Fruit fly (Drosophila melanogaster): ENCODE data around the gene hec.

Gene hec

DNA sequence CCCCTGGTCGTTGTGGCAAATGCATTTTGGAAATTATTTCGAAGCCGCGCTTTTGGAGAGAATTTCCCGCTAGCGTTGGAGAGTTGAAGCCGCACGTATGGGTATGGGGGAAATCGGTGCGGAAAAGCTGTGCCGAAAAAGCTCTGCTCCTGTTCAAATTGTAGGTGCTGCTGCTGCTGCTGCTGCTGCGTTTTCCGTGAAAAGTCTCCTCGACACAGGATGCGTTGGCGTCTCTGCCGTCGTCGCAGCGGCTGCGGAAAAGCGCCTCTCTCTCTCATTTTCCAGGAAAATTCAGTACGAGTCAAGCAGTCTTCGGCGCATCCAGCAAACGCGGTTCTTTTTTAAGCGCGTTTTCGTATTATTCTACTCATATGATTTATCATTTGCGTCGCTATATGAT is 40.1 kb downstream of the hec start, which contains the start of gene fne:
Gene fne, plus strand, starts transcription at position 301 of the 400 bp plus-strand sequence.
- peak; percentile 12; the same call in 1 of the 2 replicates for TF ChIP-seq CG16779 (GFP tag; IDR thresholded peaks at IDR 0.05)
- no peak for TF ChIP-seq prd (optimal IDR thresholded peaks at IDR 0.05)
- no peak for TF ChIP-seq prd (GFP tag; IDR thresholded peaks at IDR 0.05)
- TF ChIP-seq Adf1 (GFP tag; IDR thresholded peaks at IDR 0.05): peak; percentile 54; the same call in 1 of the 2 replicates

DNA sequence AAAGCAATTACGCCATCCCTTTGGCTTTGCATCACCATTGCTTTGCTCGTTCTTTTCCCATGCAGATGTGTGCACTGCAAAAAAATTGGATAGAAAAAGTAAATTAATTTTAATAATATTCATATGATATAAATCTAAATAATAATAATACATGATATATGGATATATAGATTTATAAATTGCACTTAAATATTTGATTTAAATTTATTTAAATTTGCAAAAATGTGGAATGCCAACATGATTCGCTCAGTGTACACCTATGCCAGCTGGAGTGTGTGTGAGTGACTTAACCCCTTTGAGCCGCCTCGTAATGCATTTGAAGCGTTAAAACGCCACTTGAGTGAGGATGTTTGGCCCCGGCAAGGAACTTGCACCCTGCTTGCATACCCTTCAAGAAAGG is 43.5 kb downstream of the hec start:
- peak; percentile 2 for TF ChIP-seq CG10267 (tag; optimal IDR thresholded peaks at IDR 0.05)
- peak; percentile 4 for TF ChIP-seq CG15269 (tag; optimal IDR thresholded peaks at IDR 0.05)
- TF ChIP-seq org-1 (GFP tag; optimal IDR thresholded peaks at IDR 0.05): no peak
- TF ChIP-seq CG11504 (tag; optimal IDR thresholded peaks at IDR 0.05): peak; percentile 33
- TF ChIP-seq grau (tag; optimal IDR thresholded peaks at IDR 0.05): peak; percentile 29
- TF ChIP-seq CG10366 (GFP tag; IDR thresholded peaks at IDR 0.05): no peak
- no peak for TF ChIP-seq CG7745 (tag; optimal IDR thresholded peaks at IDR 0.05)
- TF ChIP-seq toy (GFP tag; IDR thresholded peaks at IDR 0.05): no peak
- TF ChIP-seq fd102C (GFP tag; optimal IDR thresholded peaks at IDR 0.05): no peak
- 0 out of 3 replicates have a peak, but pooled peaks have one; percentile 25 for TF ChIP-seq row (GFP tag; IDR thresholded peaks at IDR 0.05)
- TF ChIP-seq CG7839 (tag; optimal IDR thresholded peaks at IDR 0.05): peak; percentile 13
- no peak for TF ChIP-seq ac (GFP tag; optimal IDR thresholded peaks at IDR 0.05)
- TF ChIP-seq gt (GFP tag; IDR thresholded peaks at IDR 0.05): no peak
- no peak for TF ChIP-seq CG4707 (GFP tag; optimal IDR thresholded peaks at IDR 0.05)
- TF ChIP-seq yki (optimal IDR thresholded peaks at IDR 0.05): no peak
- 0 out of 2 replicates have a peak, but pooled peaks have one; percentile 12 for TF ChIP-seq Xrp1 (GFP tag; IDR thresholded peaks at IDR 0.05)
- TF ChIP-seq CG32532 (GFP tag; IDR thresholded peaks at IDR 0.05): no peak
- peak; percentile 3 for TF ChIP-seq Chrac-16 (GFP tag; optimal IDR thresholded peaks at IDR 0.05)
- TF ChIP-seq CG18262 (tag; optimal IDR thresholded peaks at IDR 0.05): peak; percentile 17
- TF ChIP-seq zen (tag; optimal IDR thresholded peaks at IDR 0.05): peak; percentile 40
- TF ChIP-seq da (GFP tag; optimal IDR thresholded peaks at IDR 0.05): no peak
- TF ChIP-seq CG17361 (GFP tag; IDR thresholded peaks at IDR 0.05): 0 out of 3 replicates have a peak, but pooled peaks have one; percentile 29
- peak; percentile 19 for TF ChIP-seq CG10979 (tag; optimal IDR thresholded peaks at IDR 0.05)
- peak; percentile 14 for TF ChIP-seq CG9727 (GFP tag; optimal IDR thresholded peaks at IDR 0.05)
- peak; percentile 17 for TF ChIP-seq CG15696 (tag; optimal IDR thresholded peaks at IDR 0.05)
- TF ChIP-seq gem (tag; optimal IDR thresholded peaks at IDR 0.05): peak; percentile 51
- TF ChIP-seq prd (optimal IDR thresholded peaks at IDR 0.05): no peak
- TF ChIP-seq prd (GFP tag; IDR thresholded peaks at IDR 0.05): 0 out of 3 replicates have a peak, but pooled peaks have one; percentile 40
- TF ChIP-seq Ets65A (GFP tag): peak; percentile 77
- TF ChIP-seq lola (GFP tag; optimal IDR thresholded peaks at IDR 0.05): peak in 1 of 3 experiments; percentile 15
- TF ChIP-seq CG2712 (tag; optimal IDR thresholded peaks at IDR 0.05): peak; percentile 44
- TF ChIP-seq dmrt99B (tag; optimal IDR thresholded peaks at IDR 0.05): peak; percentile 9
- TF ChIP-seq unpg (GFP tag; optimal IDR thresholded peaks at IDR 0.05): peak; percentile 6
- TF ChIP-seq CG17829 (tag; optimal IDR thresholded peaks at IDR 0.05): peak; percentile 3
- TF ChIP-seq Max (GFP tag; optimal IDR thresholded peaks at IDR 0.05): no peak
- TF ChIP-seq CG2678 (tag; optimal IDR thresholded peaks at IDR 0.05): peak; percentile 27
- TF ChIP-seq abd-A (tag; optimal IDR thresholded peaks at IDR 0.05): no peak
- TF ChIP-seq fd96Cb (tag; optimal IDR thresholded peaks at IDR 0.05): peak; percentile 11
- no peak for TF ChIP-seq sna (GFP tag; IDR thresholded peaks at IDR 0.05; ENCODE audit: partially characterized antibody)
- TF ChIP-seq CG1832 (GFP tag; optimal IDR thresholded peaks at IDR 0.05): no peak
- peak; percentile 2 for TF ChIP-seq Xbp1 (GFP tag; optimal IDR thresholded peaks at IDR 0.05)
- peak; percentile 13 for TF ChIP-seq CG12391 (tag; optimal IDR thresholded peaks at IDR 0.05)
- TF ChIP-seq CG14441 (GFP tag; IDR thresholded peaks at IDR 0.05): no peak
- peak; percentile 31 for TF ChIP-seq Blimp-1 (GFP tag; optimal IDR thresholded peaks at IDR 0.05)
- TF ChIP-seq CG4404 (GFP tag; IDR thresholded peaks at IDR 0.05): peak; percentile 55
- peak; percentile 16 for TF ChIP-seq PHDP (tag; optimal IDR thresholded peaks at IDR 0.05)

All from whole organism, embryonic.